Fruit fly (Drosophila melanogaster) whole organism, embryonic: Measurements from ENCODE around the gene scyl.

Experiments
- CG11456 ChIP-seq: fragments of 200-800 bp; sonication (Bioruptor generic); IDR thresholded peaks from 3 replicates; pipeline ENCODE4 v1.3.6; 2022; ENCODE audit warnings: missing biosample characterization, missing genetic modification characterization
- CG11695 ChIP-seq: fragments of 200-800 bp; sonication (Bioruptor generic); IDR thresholded peaks from 3 replicates; pipeline ENCODE4 v1.3.6; 2022; ENCODE audit warnings: missing biosample characterization, missing genetic modification characterization
- CG12769 ChIP-seq: fragments of 200-800 bp; sonication (Bioruptor generic); optimal IDR thresholded peaks from 2 replicates; lab custom pipeline; 2019; ENCODE audit warnings: missing biosample characterization, mild to moderate bottlenecking, missing genetic modification characterization, moderate library complexity
- CG14710 ChIP-seq: fragments of 200-800 bp; sonication (Bioruptor generic); optimal IDR thresholded peaks from 3 replicates; lab custom pipeline; 2019; ENCODE audit warnings: missing biosample characterization, mild to moderate bottlenecking, missing genetic modification characterization, moderate library complexity
- CG15011 ChIP-seq: fragments of 200-800 bp; sonication (Bioruptor generic); optimal IDR thresholded peaks from 3 replicates; lab custom pipeline; 2018; ENCODE audit warnings: missing biosample characterization, mild to moderate bottlenecking, missing genetic modification characterization
- CG16779 ChIP-seq: fragments of 200-800 bp; sonication (Bioruptor generic); IDR thresholded peaks from 2 replicates; pipeline ENCODE4 v1.3.6; 2022; ENCODE audit warnings: missing biosample characterization, missing genetic modification characterization
- CG2116 ChIP-seq: fragments of 200-800 bp; sonication (Bioruptor generic); optimal IDR thresholded peaks from 3 replicates; lab custom pipeline; 2018; ENCODE audit warnings: missing biosample characterization, mild to moderate bottlenecking, missing genetic modification characterization
- CG31224 ChIP-seq: fragments of 200-800 bp; sonication (Bioruptor generic); IDR thresholded peaks from 2 replicates; pipeline ENCODE4 v1.3.6; 2022; ENCODE audit warnings: missing biosample characterization, missing genetic modification characterization
- CG31388 ChIP-seq: fragments of 200-800 bp; sonication (Bioruptor generic); optimal IDR thresholded peaks from 2 replicates; lab custom pipeline; 2016; ENCODE audit warnings: missing biosample characterization, missing genetic modification characterization
- CG3281 ChIP-seq: fragments of 200-800 bp; sonication (Bioruptor generic); optimal IDR thresholded peaks from 3 replicates; lab custom pipeline; 2017; ENCODE audit warnings: missing biosample characterization, mild to moderate bottlenecking, missing genetic modification characterization
- CG33213 ChIP-seq: fragments of 200-800 bp; sonication (Bioruptor generic); optimal IDR thresholded peaks from 3 replicates; lab custom pipeline; 2016; ENCODE audit warnings: missing biosample characterization, missing genetic modification characterization
- CG3838 ChIP-seq: fragments of 200-800 bp; sonication (Bioruptor generic); optimal IDR thresholded peaks from 3 replicates; lab custom pipeline; 2016; ENCODE audit warnings: missing biosample characterization, missing genetic modification characterization
- CG4707 ChIP-seq: fragments of 200-800 bp; sonication (Bioruptor generic); optimal IDR thresholded peaks from 2 replicates; lab custom pipeline; 2018; ENCODE audit warnings: missing biosample characterization, mild to moderate bottlenecking, missing genetic modification characterization, moderate library complexity
- CG5953 ChIP-seq: fragments of 200-800 bp; sonication (Bioruptor generic); IDR thresholded peaks from 2 replicates; pipeline ENCODE4 v1.3.6; 2022; ENCODE audit warnings: missing biosample characterization, missing genetic modification characterization
- CG7963 ChIP-seq: fragments of 200-800 bp; sonication (Bioruptor generic); IDR thresholded peaks from 3 replicates; pipeline ENCODE4 v1.3.6; 2022; ENCODE audit warnings: missing biosample characterization, missing genetic modification characterization; ENCODE audit not compliant: partially characterized antibody
- CG7987 ChIP-seq: fragments of 200-800 bp; sonication (Bioruptor generic); optimal IDR thresholded peaks from 2 replicates; lab custom pipeline; 2018; ENCODE audit warnings: missing biosample characterization, mild to moderate bottlenecking, missing genetic modification characterization, moderate library complexity
- D19B ChIP-seq: fragments of 200-800 bp; sonication (Bioruptor generic); optimal IDR thresholded peaks from 2 replicates; lab custom pipeline; 2017; ENCODE audit warnings: missing biosample characterization, mild to moderate bottlenecking, missing genetic modification characterization
- Dek ChIP-seq: fragments of 200-800 bp; sonication (Bioruptor generic); optimal IDR thresholded peaks from 3 replicates; lab custom pipeline; 2019; ENCODE audit warnings: missing biosample characterization, mild to moderate bottlenecking, missing genetic modification characterization, moderate library complexity
- GATAe ChIP-seq: fragments of 200-800 bp; sonication (Bioruptor generic); conservative IDR thresholded peaks from 2 replicates; pipeline ENCODE4 v1.3.6; 2022; ENCODE audit warnings: missing biosample characterization, missing genetic modification characterization
- HmgD ChIP-seq: fragments of 200-800 bp; sonication (Bioruptor generic); optimal IDR thresholded peaks from 3 replicates; lab custom pipeline; 2016; ENCODE audit warnings: missing biosample characterization, missing genetic modification characterization
- Hr3 ChIP-seq: fragments of 200-800 bp; sonication (Bioruptor generic); optimal IDR thresholded peaks from 3 replicates; lab custom pipeline; 2016; ENCODE audit warnings: missing biosample characterization, missing genetic modification characterization
- Med ChIP-seq: fragments of 200-800 bp; sonication (Bioruptor generic); peaks from one replicate; lab custom pipeline; 2016; ENCODE audit warnings: missing biosample characterization, missing genetic modification characterization, mild to moderate bottlenecking, inconsistent platforms, moderate library complexity
- Meics ChIP-seq: fragments of 200-800 bp; sonication (Bioruptor generic); optimal IDR thresholded peaks from 2 replicates; lab custom pipeline; 2017; ENCODE audit warnings: missing biosample characterization, mild to moderate bottlenecking, missing genetic modification characterization
- Optix ChIP-seq: fragments of 200-800 bp; sonication (Bioruptor generic); IDR thresholded peaks from 3 replicates; pipeline ENCODE4 v1.3.6; 2022; ENCODE audit warnings: missing biosample characterization, missing genetic modification characterization
- Poxn ChIP-seq: fragments of 200-800 bp; sonication (Bioruptor generic); IDR thresholded peaks from 2 replicates; pipeline ENCODE4 v1.3.6; 2022; ENCODE audit warnings: missing biosample characterization, missing genetic modification characterization
- Rfx ChIP-seq: fragments of 200-800 bp; sonication (Bioruptor generic); IDR thresholded peaks from 2 replicates; pipeline ENCODE4 v1.3.6; 2022; ENCODE audit warnings: missing biosample characterization, missing genetic modification characterization
- Spps ChIP-seq: fragments of 200-800 bp; sonication (Bioruptor generic); optimal IDR thresholded peaks from 2 replicates; lab custom pipeline; 2018; ENCODE audit warnings: missing biosample characterization, mild to moderate bottlenecking, missing genetic modification characterization
- Xbp1 ChIP-seq: fragments of 200-800 bp; sonication (Bioruptor generic); optimal IDR thresholded peaks from 3 replicates; lab custom pipeline; 2016; ENCODE audit warnings: missing biosample characterization, mild to moderate bottlenecking, missing genetic modification characterization
- abd-A ChIP-seq: fragments of 200-800 bp; sonication (Bioruptor generic); optimal IDR thresholded peaks from 3 replicates; lab custom pipeline; 2019; ENCODE audit warnings: missing biosample characterization, mild to moderate bottlenecking, missing genetic modification characterization, moderate library complexity
- ap ChIP-seq: fragments of 200-800 bp; sonication (Bioruptor generic); IDR thresholded peaks from 2 replicates; pipeline ENCODE4 v1.3.6; 2022; ENCODE audit warnings: missing biosample characterization, missing genetic modification characterization
- ara ChIP-seq: fragments of 200-800 bp; sonication (Bioruptor generic); IDR thresholded peaks from 2 replicates; pipeline ENCODE4 v1.3.6; 2022; ENCODE audit warnings: missing biosample characterization, missing genetic modification characterization
- ato ChIP-seq: fragments of 200-800 bp; sonication (Bioruptor generic); IDR thresholded peaks from 2 replicates; pipeline ENCODE4 v1.3.6; 2022; ENCODE audit warnings: missing biosample characterization, missing genetic modification characterization; ENCODE audit not compliant: partially characterized antibody
- chinmo ChIP-seq: fragments of 200-800 bp; sonication (Bioruptor generic); IDR thresholded peaks from 4 replicates; pipeline ENCODE4 v1.3.6; 2022; ENCODE audit warnings: missing biosample characterization, missing genetic modification characterization; ENCODE audit not compliant: partially characterized antibody
- en ChIP-seq: fragments of 200-800 bp; sonication (Bioruptor generic); optimal IDR thresholded peaks from 2 replicates; lab custom pipeline; 2016; ENCODE audit warnings: missing biosample characterization, missing genetic modification characterization
- ftz-f1 ChIP-seq: fragments of 200-800 bp; sonication (Bioruptor generic); optimal IDR thresholded peaks from 2 replicates; lab custom pipeline; 2016; ENCODE audit warnings: missing biosample characterization, missing genetic modification characterization
- gce ChIP-seq: fragments of 200-800 bp; sonication (Bioruptor generic); IDR thresholded peaks from 3 replicates; pipeline ENCODE4 v1.3.6; 2022; ENCODE audit warnings: missing biosample characterization, missing genetic modification characterization
- hth ChIP-seq: fragments of >200 bp; optimal IDR thresholded peaks from 2 replicates; lab custom pipeline; 2017; ENCODE audit warnings: inconsistent platforms
- jumu ChIP-seq: fragments of 200-800 bp; sonication (Bioruptor generic); optimal IDR thresholded peaks from 3 replicates; lab custom pipeline; 2016; ENCODE audit warnings: missing biosample characterization, missing genetic modification characterization
- ken ChIP-seq: fragments of 200-800 bp; sonication (Bioruptor generic); IDR thresholded peaks from 3 replicates; pipeline ENCODE4 v1.3.6; 2022; ENCODE audit warnings: missing biosample characterization, missing genetic modification characterization
- kni ChIP-seq: fragments of 200-800 bp; sonication (Bioruptor generic); optimal IDR thresholded peaks from 3 replicates; lab custom pipeline; 2017; ENCODE audit warnings: mild to moderate bottlenecking, missing biosample characterization, missing genetic modification reagents, missing genetic modification characterization
- lab ChIP-seq: fragments of 200-800 bp; sonication (Bioruptor generic); optimal IDR thresholded peaks from 3 replicates; lab custom pipeline; 2017; ENCODE audit warnings: missing biosample characterization, missing genetic modification characterization, mild to moderate bottlenecking, moderate library complexity, missing genetic modification reagents
- lbe ChIP-seq: fragments of 200-800 bp; sonication (Bioruptor generic); optimal IDR thresholded peaks from 2 replicates; lab custom pipeline; 2016; ENCODE audit warnings: missing biosample characterization, mild to moderate bottlenecking, missing genetic modification characterization
- nmo ChIP-seq: fragments of 200-800 bp; sonication (Bioruptor generic); optimal IDR thresholded peaks from 2 replicates; lab custom pipeline; 2018; ENCODE audit warnings: missing biosample characterization, mild to moderate bottlenecking, missing genetic modification characterization, moderate library complexity
- pfk ChIP-seq: fragments of 200-800 bp; sonication (Bioruptor generic); optimal IDR thresholded peaks from 2 replicates; lab custom pipeline; 2018; ENCODE audit warnings: missing biosample characterization, mild to moderate bottlenecking, missing genetic modification characterization, moderate library complexity
- pho ChIP-seq: fragments of 200-800 bp; sonication (Bioruptor generic); optimal IDR thresholded peaks from 2 replicates; lab custom pipeline; 2016; ENCODE audit warnings: missing biosample characterization, missing genetic modification characterization
- schlank ChIP-seq: fragments of 200-800 bp; sonication (Bioruptor generic); optimal IDR thresholded peaks from 2 replicates; lab custom pipeline; 2018; ENCODE audit warnings: missing biosample characterization, mild to moderate bottlenecking, missing genetic modification characterization
- slp2 ChIP-seq: fragments of 200-800 bp; sonication (Bioruptor generic); optimal IDR thresholded peaks from 2 replicates; lab custom pipeline; 2016; ENCODE audit warnings: missing biosample characterization, missing genetic modification characterization
- sqz ChIP-seq: fragments of 200-800 bp; sonication (Bioruptor generic); optimal IDR thresholded peaks from 3 replicates; lab custom pipeline; 2018; ENCODE audit warnings: missing biosample characterization, mild to moderate bottlenecking, missing genetic modification characterization
- ssp ChIP-seq: fragments of 200-800 bp; sonication (Bioruptor generic); IDR thresholded peaks from 2 replicates; pipeline ENCODE4 v1.3.6; 2022; ENCODE audit warnings: missing biosample characterization, missing genetic modification characterization
- tx ChIP-seq: fragments of 200-800 bp; sonication (Bioruptor generic); optimal IDR thresholded peaks from 2 replicates; lab custom pipeline; 2016; ENCODE audit warnings: missing biosample characterization, missing genetic modification characterization
- z ChIP-seq: fragments of 200-800 bp; sonication (Bioruptor generic); IDR thresholded peaks from 3 replicates; pipeline ENCODE4 v1.3.6; 2022; ENCODE audit warnings: missing biosample characterization, missing genetic modification characterization

Gene scyl

dm6 chr3L:11280574-11281135 is 28.5 kb downstream of the scyl start (continued):
- no peak for TF ChIP-seq ftz-f1
- TF ChIP-seq D19B = peak; percentile 2
- 0 out of 3 replicates have a peak, but pooled peaks have one; percentile 12 for TF ChIP-seq z (GFP tag; lab: Robert Waterston, UW)
- 0 out of 2 replicates have a peak, but pooled peaks have one; percentile 10 for TF ChIP-seq Rfx (GFP tag; lab: Robert Waterston, UW)
- no peak for TF ChIP-seq lbe
- no peak for TF ChIP-seq tx (GFP tag; lab: Kevin White, UChicago)
- no peak for TF ChIP-seq nmo (GFP tag; lab: Kevin White, UChicago)
- TF ChIP-seq Med (GFP tag; lab: Kevin White, UChicago) = peak; percentile 62
- TF ChIP-seq en (GFP tag; lab: Kevin White, UChicago) = no peak
- TF ChIP-seq CG5953 (GFP tag; lab: Robert Waterston, UW) = no peak
- no peak for TF ChIP-seq CG4707 (GFP tag; lab: Kevin White, UChicago)
- TF ChIP-seq pfk = peak; percentile 87
- TF ChIP-seq pho (GFP tag; lab: Kevin White, UChicago) = no peak
- no peak for TF ChIP-seq gce (GFP tag; lab: Robert Waterston, UW)
- 0 out of 3 replicates have a peak, but pooled peaks have one; percentile 14 for TF ChIP-seq CG11695
- TF ChIP-seq Xbp1 = no peak
- peak; percentile 2 for TF ChIP-seq Meics (GFP tag; lab: Kevin White, UChicago)
- TF ChIP-seq CG12769 (tag; lab: Kevin White, UChicago) = peak; percentile 9
- no peak for TF ChIP-seq ap (GFP tag; lab: Robert Waterston, UW)
- no peak for TF ChIP-seq ato (GFP tag; lab: Robert Waterston, UW)
- peak; percentile 10 for TF ChIP-seq Dek (tag; lab: Kevin White, UChicago)
- no peak for TF ChIP-seq CG14710 (tag; lab: Kevin White, UChicago)
- TF ChIP-seq CG3838 = no peak
- no peak for TF ChIP-seq ssp (GFP tag; lab: Robert Waterston, UW)
- no peak for TF ChIP-seq hth
- TF ChIP-seq CG7963 (GFP tag; lab: Robert Waterston, UW) = no peak
- TF ChIP-seq schlank (tag; lab: Kevin White, UChicago) = peak; percentile 20
- TF ChIP-seq CG33213 (GFP tag; lab: Kevin White, UChicago) = no peak
- no peak for TF ChIP-seq sqz
- TF ChIP-seq slp2 (GFP tag; lab: Kevin White, UChicago) = no peak
- no peak for TF ChIP-seq GATAe (GFP tag; lab: Robert Waterston, UW)
- peak; percentile 18 for TF ChIP-seq CG7987 (GFP tag; lab: Kevin White, UChicago)
- TF ChIP-seq CG2116 (GFP tag; lab: Kevin White, UChicago) = no peak
- TF ChIP-seq kni (GFP tag; lab: Kevin White, UChicago) = peak; percentile 16
- no peak for TF ChIP-seq Hr3
- TF ChIP-seq ken (GFP tag; lab: Robert Waterston, UW) = no peak
- no peak for TF ChIP-seq CG31388 (GFP tag; lab: Kevin White, UChicago)
- TF ChIP-seq abd-A = peak; percentile 62
- peak; percentile 33 for TF ChIP-seq lab (GFP tag; lab: Kevin White, UChicago)
- no peak for TF ChIP-seq ara (GFP tag; lab: Robert Waterston, UW)
- TF ChIP-seq chinmo (GFP tag; lab: Robert Waterston, UW) = 0 out of 4 replicates have a peak, but pooled peaks have one; percentile 27
- TF ChIP-seq Poxn (GFP tag; lab: Robert Waterston, UW) = no peak
- TF ChIP-seq CG31224 (GFP tag; lab: Robert Waterston, UW) = no peak
- peak; percentile 29 for TF ChIP-seq CG3281 (GFP tag; lab: Kevin White, UChicago)
- TF ChIP-seq Spps (tag; lab: Kevin White, UChicago) = no peak
- no peak for TF ChIP-seq Optix
- no peak for TF ChIP-seq CG11456 (GFP tag; lab: Robert Waterston, UW)
- TF ChIP-seq CG16779 (GFP tag; lab: Robert Waterston, UW) = no peak
- no peak for TF ChIP-seq jumu (GFP tag; lab: Kevin White, UChicago)
- no peak for TF ChIP-seq HmgD (GFP tag; lab: Kevin White, UChicago)
- TF ChIP-seq CG15011 (GFP tag; lab: Kevin White, UChicago) = peak; percentile 24
